Worm (Caenorhabditis elegans): ENCODE data around the gene C05D9.4.

C05D9.4 gene

DNA sequence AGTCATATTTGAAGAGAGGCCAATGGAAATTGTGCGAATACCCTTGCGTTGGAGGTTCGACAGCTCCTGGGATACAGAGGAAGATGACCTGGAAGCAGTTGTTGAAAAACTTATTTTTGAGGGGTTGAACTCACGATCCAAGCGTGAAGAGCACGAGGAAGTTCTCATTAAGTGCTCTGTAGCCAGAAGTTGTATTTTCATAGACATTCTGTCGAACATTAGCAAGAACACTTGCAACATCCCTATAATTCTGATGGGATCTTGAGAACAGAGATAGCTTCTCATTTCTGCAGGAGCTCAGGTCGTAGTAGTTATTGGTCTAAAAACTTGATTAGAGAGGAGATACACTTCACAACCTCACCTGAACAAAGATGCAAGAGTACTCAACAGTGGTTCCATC lies 33.8 kb downstream of the C05D9.4 start:
- TF ChIP-seq flh-1 (GFP tag; optimal IDR thresholded peaks at IDR 0.05) (no peak), snpc-4 (tag; optimal IDR thresholded peaks at IDR 0.05) (no peak), mls-2 (tag; optimal IDR thresholded peaks at IDR 0.05) (no peak), elt-1 (tag; optimal IDR thresholded peaks at IDR 0.05; ENCODE audit: borderline replicate concordance, insufficient read depth) (no peak), tbx-8 (GFP tag; optimal IDR thresholded peaks at IDR 0.05) (no peak), unc-120 (tag; optimal IDR thresholded peaks at IDR 0.05; ENCODE audit: poor library complexity, severe bottlenecking) (no peak)

DNA sequence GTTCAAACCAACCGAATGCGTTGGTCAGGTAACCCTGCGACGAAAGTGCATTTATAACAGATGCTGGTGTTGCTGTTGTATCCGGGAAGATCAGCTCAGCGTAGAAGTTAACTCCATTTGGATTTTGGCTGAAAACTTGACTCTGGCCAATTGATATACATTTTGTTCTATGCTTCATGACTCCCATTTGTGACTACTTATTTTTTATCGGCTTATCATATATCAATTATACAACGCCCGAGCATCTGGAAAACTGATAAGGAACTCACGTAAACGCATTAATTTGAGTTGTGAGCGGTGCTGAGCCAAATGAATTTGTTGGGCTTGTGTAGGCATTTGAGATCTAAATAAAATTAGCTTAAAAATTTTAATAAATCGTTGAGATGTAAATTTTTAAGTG lies 39.5 kb downstream of the C05D9.4 start:
- TF ChIP-seq blmp-1 (tag; optimal IDR thresholded peaks at IDR 0.05) (no peak), nhr-28 (tag; optimal IDR thresholded peaks at IDR 0.05) (no peak), mab-5 (tag; optimal IDR thresholded peaks at IDR 0.05) (no peak), lsy-2 (tag; optimal IDR thresholded peaks at IDR 0.05) (no peak), nhr-237 (tag; optimal IDR thresholded peaks at IDR 0.05) (no peak)

ce11 chrX:1148438-1148837 lies 40.6 kb downstream of the C05D9.4 start, which contains the start of the genes R193.2 and R193.6:
Gene R193.2 (minus strand): TSS chrX:1148585.
Gene R193.6 (plus strand): TSS chrX:1148787.
- TF ChIP-seq mls-2 (tag; optimal IDR thresholded peaks at IDR 0.05) = no peak
- no peak for TF ChIP-seq lin-32 (GFP tag; optimal IDR thresholded peaks at IDR 0.05)
- no peak for TF ChIP-seq elt-3 (tag; optimal IDR thresholded peaks at IDR 0.05)
- TF ChIP-seq blmp-1 (tag; optimal IDR thresholded peaks at IDR 0.05) = no peak
- no peak for TF ChIP-seq zip-8 (tag; optimal IDR thresholded peaks at IDR 0.05)
- TF ChIP-seq ceh-83 (GFP tag; optimal IDR thresholded peaks at IDR 0.05) = no peak
- no peak for TF ChIP-seq unc-62 (GFP tag; optimal IDR thresholded peaks at IDR 0.05)
- no peak for TF ChIP-seq hlh-1 (tag; optimal IDR thresholded peaks at IDR 0.05)
- TF ChIP-seq drap-1 (GFP tag; optimal IDR thresholded peaks at IDR 0.05) = no peak
- TF ChIP-seq flh-1 (GFP tag; optimal IDR thresholded peaks at IDR 0.05) = no peak
- no peak for TF ChIP-seq bed-3 (GFP tag; optimal IDR thresholded peaks at IDR 0.05)
- TF ChIP-seq ces-1 (GFP tag; optimal IDR thresholded peaks at IDR 0.05) = no peak
- TF ChIP-seq lin-13 (tag; optimal IDR thresholded peaks at IDR 0.05) = no peak
- TF ChIP-seq ceh-43 (GFP tag; optimal IDR thresholded peaks at IDR 0.05) = no peak
- no peak for TF ChIP-seq unc-39 (tag; optimal IDR thresholded peaks at IDR 0.05)
- TF ChIP-seq nhr-12 (tag; optimal IDR thresholded peaks at IDR 0.05) = no peak
- no peak for TF ChIP-seq tbx-8 (GFP tag; optimal IDR thresholded peaks at IDR 0.05)

ce11 chrX:1154648-1155047 lies 46.8 kb downstream of the C05D9.4 start, which contains the start of gene R193.1:
Gene R193.1 (plus strand): TSS chrX:1154948.
- TF ChIP-seq nhr-2 (tag; optimal IDR thresholded peaks at IDR 0.05) (no peak), ceh-43 (GFP tag; optimal IDR thresholded peaks at IDR 0.05) (no peak), snpc-4 (tag; optimal IDR thresholded peaks at IDR 0.05) (no peak), mab-5 (tag; optimal IDR thresholded peaks at IDR 0.05) (no peak), bed-3 (GFP tag; optimal IDR thresholded peaks at IDR 0.05) (no peak), elt-1 (tag; optimal IDR thresholded peaks at IDR 0.05; ENCODE audit: borderline replicate concordance, insufficient read depth) (no peak), ceh-83 (GFP tag; optimal IDR thresholded peaks at IDR 0.05) (no peak), blmp-1 (tag; optimal IDR thresholded peaks at IDR 0.05) (no peak), mls-2 (tag; optimal IDR thresholded peaks at IDR 0.05) (no peak), sem-2 (GFP tag; optimal IDR thresholded peaks at IDR 0.05) (no peak), hlh-1 (tag; optimal IDR thresholded peaks at IDR 0.05) (no peak), ceh-39 (tag; optimal IDR thresholded peaks at IDR 0.05) (no peak), drap-1 (GFP tag; optimal IDR thresholded peaks at IDR 0.05) (no peak)

Data from whole organism, mixed stage, embryonic.